Worm (Caenorhabditis elegans) whole organism, midembryonic: ENCODE data around the gene C08H9.18.
A peak's percentile ranks its signal among the peaks of the same experiment; 100 is the strongest.

Experiments used
- T22C8.4 ChIP-seq: fragments of 200-800 bp; sonication (Bioruptor generic); IDR thresholded peaks from 2 replicates; pipeline ENCODE4 v1.3.6; 2022; ENCODE audit warnings: missing genetic modification characterization, missing compliant biosample characterization
- cog-1 ChIP-seq: sonication (generic microtip); optimal IDR thresholded peaks from 2 replicates; lab custom pipeline; 2016; ENCODE audit warnings: missing genetic modification characterization, missing compliant biosample characterization
- flt-1 ChIP-seq: fragments of 200-800 bp; sonication (Bioruptor generic); IDR thresholded peaks from 2 replicates; pipeline ENCODE4 v1.3.6; 2022; ENCODE audit warnings: missing genetic modification characterization, missing compliant biosample characterization
- klf-2 ChIP-seq: fragments of 200-800 bp; sonication (Bioruptor generic); conservative IDR thresholded peaks from 2 replicates; pipeline ENCODE4 v1.3.6; 2022; ENCODE audit warnings: missing genetic modification reagents, missing genetic modification characterization, missing compliant biosample characterization
- med-1 ChIP-seq: sonication (generic microtip); optimal IDR thresholded peaks from 2 replicates; lab custom pipeline; 2017; ENCODE audit warnings: missing genetic modification characterization, mild to moderate bottlenecking, missing compliant biosample characterization, antibody characterized with exemption, missing genetic modification reagents; ENCODE audit not compliant: insufficient read depth
- ref-1 ChIP-seq: fragments of 200-800 bp; sonication (Bioruptor generic); conservative IDR thresholded peaks from 2 replicates; pipeline ENCODE4 v1.3.6; 2022; ENCODE audit warnings: missing genetic modification reagents, missing genetic modification characterization, missing compliant biosample characterization
- tab-1 ChIP-seq: fragments of 200-800 bp; sonication (Bioruptor generic); IDR thresholded peaks from 2 replicates; pipeline ENCODE4 v1.3.6; 2022; ENCODE audit warnings: missing genetic modification characterization, missing compliant biosample characterization
- ztf-23 ChIP-seq: fragments of 200-800 bp; sonication (Bioruptor generic); IDR thresholded peaks from 2 replicates; pipeline ENCODE4 v1.3.6; 2022; ENCODE audit warnings: missing genetic modification reagents, missing genetic modification characterization, missing compliant biosample characterization
- ztf-29 ChIP-seq: fragments of 200-800 bp; sonication (Bioruptor generic); IDR thresholded peaks from 2 replicates; pipeline ENCODE4 v1.3.6; 2022; ENCODE audit warnings: missing genetic modification reagents, missing genetic modification characterization, missing compliant biosample characterization

C08H9.18 gene

ce11 chrII:9838260-9838935 lies 23.6 kb downstream of the C08H9.18 start, which contains the start of gene arrd-4:
arrd-4 (minus strand) TSS chrII:9838310.
- TF ChIP-seq T22C8.4 (GFP tag; lab: Robert Waterston, UW) = no peak
- 0 out of 2 replicates have a peak, but pooled peaks have one; percentile 7 for TF ChIP-seq tab-1 (GFP tag; lab: Robert Waterston, UW)

ce11 chrII:9835958-9836357 lies 26.1 kb downstream of the C08H9.18 start:
- TF ChIP-seq ref-1 (GFP tag; lab: Robert Waterston, UW) (no peak), med-1 (no peak), ztf-23 (GFP tag; lab: Robert Waterston, UW) (no peak), flt-1 (GFP tag; lab: Robert Waterston, UW) (no peak), ztf-29 (no peak), klf-2 (GFP tag; lab: Robert Waterston, UW) (no peak), T22C8.4 (GFP tag; lab: Robert Waterston, UW) (no peak), cog-1 (no peak), tab-1 (GFP tag; lab: Robert Waterston, UW) (no peak)

- TF ChIP-seq cog-1 (no peak), tab-1 (GFP tag; lab: Robert Waterston, UW) (no peak), ztf-23 (GFP tag; lab: Robert Waterston, UW) (no peak), med-1 (no peak), flt-1 (GFP tag; lab: Robert Waterston, UW) (no peak), T22C8.4 (GFP tag; lab: Robert Waterston, UW) (no peak), ref-1 (GFP tag; lab: Robert Waterston, UW) (no peak), ztf-29 (no peak), klf-2 (GFP tag; lab: Robert Waterston, UW) (no peak)
These were observed 27.1 kb downstream of the C08H9.18 start, which contains the start of gene arrd-5 for ce11 chrII:9834921-9835320. arrd-5 (plus strand) TSS chrII:9835221.

ce11 chrII:9833855-9834254 lies 28.2 kb downstream of the C08H9.18 start, which contains the start of gene ZK938.3:
ZK938.3 (minus strand) TSS chrII:9833955.
- TF ChIP-seq cog-1 (no peak), tab-1 (GFP tag; lab: Robert Waterston, UW) (no peak), T22C8.4 (GFP tag; lab: Robert Waterston, UW) (no peak), flt-1 (GFP tag; lab: Robert Waterston, UW) (no peak), klf-2 (GFP tag; lab: Robert Waterston, UW) (no peak), ztf-29 (no peak), ztf-23 (GFP tag; lab: Robert Waterston, UW) (no peak)

- TF ChIP-seq flt-1 (GFP tag; lab: Robert Waterston, UW) (no peak), cog-1 (no peak), med-1 (no peak), klf-2 (GFP tag; lab: Robert Waterston, UW) (no peak), ztf-23 (GFP tag; lab: Robert Waterston, UW) (no peak), ztf-29 (no peak), tab-1 (GFP tag; lab: Robert Waterston, UW) (no peak), ref-1 (GFP tag; lab: Robert Waterston, UW) (no peak), T22C8.4 (GFP tag; lab: Robert Waterston, UW) (no peak)
These were observed 31.0 kb downstream of the C08H9.18 start, which contains the start of gene ZK938.12 for ce11 chrII:9831033-9831432. ZK938.12 (plus strand) TSS chrII:9831333.

ce11 chrII:9829108-9829507 lies 32.9 kb downstream of the C08H9.18 start, which contains the start of gene ZK938.1:
ZK938.1 (plus strand) TSS chrII:9829408.
- no peak for TF ChIP-seq ztf-23 (GFP tag; lab: Robert Waterston, UW)
- TF ChIP-seq klf-2 (GFP tag; lab: Robert Waterston, UW) = no peak
- TF ChIP-seq ztf-29 = no peak
- no peak for TF ChIP-seq T22C8.4 (GFP tag; lab: Robert Waterston, UW)
- no peak for TF ChIP-seq tab-1 (GFP tag; lab: Robert Waterston, UW)
- no peak for TF ChIP-seq flt-1 (GFP tag; lab: Robert Waterston, UW)
- TF ChIP-seq med-1 = no peak
- TF ChIP-seq ref-1 (GFP tag; lab: Robert Waterston, UW) = no peak
- TF ChIP-seq cog-1 = no peak

ce11 chrII:9828502-9828901 lies 33.5 kb downstream of the C08H9.18 start:
- TF ChIP-seq flt-1 (GFP tag; lab: Robert Waterston, UW) = no peak
- TF ChIP-seq ztf-23 (GFP tag; lab: Robert Waterston, UW) = no peak
- no peak for TF ChIP-seq ref-1 (GFP tag; lab: Robert Waterston, UW)
- TF ChIP-seq T22C8.4 (GFP tag; lab: Robert Waterston, UW) = no peak
- TF ChIP-seq tab-1 (GFP tag; lab: Robert Waterston, UW) = no peak
- TF ChIP-seq klf-2 (GFP tag; lab: Robert Waterston, UW) = no peak
- no peak for TF ChIP-seq med-1
- TF ChIP-seq cog-1 = no peak
- TF ChIP-seq ztf-29 = no peak

ce11 chrII:9827852-9828251 lies 34.2 kb downstream of the C08H9.18 start, which contains the start of gene eyg-1:
eyg-1 (minus strand) TSS chrII:9827952.
- no peak for TF ChIP-seq ztf-29
- TF ChIP-seq cog-1 = no peak
- TF ChIP-seq ztf-23 (GFP tag; lab: Robert Waterston, UW) = no peak
- no peak for TF ChIP-seq flt-1 (GFP tag; lab: Robert Waterston, UW)
- TF ChIP-seq ref-1 (GFP tag; lab: Robert Waterston, UW) = no peak
- no peak for TF ChIP-seq med-1
- TF ChIP-seq klf-2 (GFP tag; lab: Robert Waterston, UW) = no peak
- TF ChIP-seq T22C8.4 (GFP tag; lab: Robert Waterston, UW) = no peak
- no peak for TF ChIP-seq tab-1 (GFP tag; lab: Robert Waterston, UW)

- no peak for TF ChIP-seq T22C8.4 (GFP tag; lab: Robert Waterston, UW)
- TF ChIP-seq cog-1 = no peak
- TF ChIP-seq klf-2 (GFP tag; lab: Robert Waterston, UW) = no peak
- TF ChIP-seq ztf-29 = no peak
- TF ChIP-seq ztf-23 (GFP tag; lab: Robert Waterston, UW) = no peak
- no peak for TF ChIP-seq ref-1 (GFP tag; lab: Robert Waterston, UW)
- no peak for TF ChIP-seq flt-1 (GFP tag; lab: Robert Waterston, UW)
- no peak for TF ChIP-seq tab-1 (GFP tag; lab: Robert Waterston, UW)
- no peak for TF ChIP-seq med-1
These were observed 35.1 kb downstream of the C08H9.18 start for ce11 chrII:9826946-9827345.
